Fruit fly (Drosophila melanogaster) whole organism, pupa: ENCODE results near the gene CG33346.

Experiments
- CG10348 ChIP-seq: fragments of 200-800 bp; sonication (Bioruptor generic); IDR thresholded peaks from 2 replicates; pipeline ENCODE4 v1.3.6; 2022; ENCODE audit warnings: missing biosample characterization, missing genetic modification characterization
- CG12605 ChIP-seq: fragments of 200-800 bp; sonication (Bioruptor generic); IDR thresholded peaks from 2 replicates; pipeline ENCODE4 v1.3.6; 2022; ENCODE audit warnings: missing biosample characterization, missing genetic modification characterization
- CG13204 ChIP-seq: fragments of 200-800 bp; sonication (Bioruptor generic); optimal IDR thresholded peaks from 2 replicates; lab custom pipeline; 2018; ENCODE audit warnings: missing biosample characterization, mild to moderate bottlenecking, missing genetic modification characterization, moderate library complexity
- CG14655 ChIP-seq: fragments of 200-800 bp; sonication (Bioruptor generic); optimal IDR thresholded peaks from 3 replicates; lab custom pipeline; 2017; ENCODE audit warnings: mild to moderate bottlenecking, missing biosample characterization, missing genetic modification reagents, missing genetic modification characterization
- CG15710 ChIP-seq: fragments of 200-800 bp; sonication (Bioruptor generic); optimal IDR thresholded peaks from 2 replicates; lab custom pipeline; 2018; ENCODE audit warnings: missing biosample characterization, mild to moderate bottlenecking, missing genetic modification characterization, moderate library complexity
- CG17806 ChIP-seq: fragments of 200-800 bp; sonication (Bioruptor generic); optimal IDR thresholded peaks from 2 replicates; lab custom pipeline; 2018; ENCODE audit warnings: missing biosample characterization, mild to moderate bottlenecking, missing genetic modification characterization, moderate library complexity
- CG32121 ChIP-seq: fragments of 200-800 bp; sonication (Bioruptor generic); IDR thresholded peaks from 2 replicates; pipeline ENCODE4 v1.3.6; 2022; ENCODE audit warnings: missing biosample characterization, missing genetic modification characterization
- CG34367 ChIP-seq: fragments of 200-800 bp; sonication (Bioruptor generic); optimal IDR thresholded peaks from 2 replicates; lab custom pipeline; 2018; ENCODE audit warnings: missing biosample characterization, mild to moderate bottlenecking, missing genetic modification characterization
- CG4496 ChIP-seq: fragments of 200-800 bp; sonication (Bioruptor generic); IDR thresholded peaks from 3 replicates; pipeline ENCODE4 v1.3.6; 2022; ENCODE audit warnings: missing biosample characterization, missing genetic modification characterization
- CG8159 ChIP-seq: fragments of 200-800 bp; sonication (Bioruptor generic); optimal IDR thresholded peaks from 3 replicates; lab custom pipeline; 2018; ENCODE audit warnings: missing biosample characterization, mild to moderate bottlenecking, missing genetic modification characterization, moderate library complexity
- CG8301 ChIP-seq: fragments of 200-800 bp; sonication (Bioruptor generic); optimal IDR thresholded peaks from 2 replicates; lab custom pipeline; 2018; ENCODE audit warnings: missing biosample characterization, mild to moderate bottlenecking, missing genetic modification characterization
- CG9948 ChIP-seq: fragments of 200-800 bp; sonication (Bioruptor generic); optimal IDR thresholded peaks from 2 replicates; lab custom pipeline; 2018; ENCODE audit warnings: missing biosample characterization, mild to moderate bottlenecking, missing genetic modification characterization, moderate library complexity
- D1 ChIP-seq: fragments of 200-800 bp; sonication (Bioruptor generic); optimal IDR thresholded peaks from 2 replicates; lab custom pipeline; 2018; ENCODE audit warnings: missing biosample characterization, mild to moderate bottlenecking, missing genetic modification characterization, moderate library complexity
- EcR ChIP-seq: fragments of 200-800 bp; sonication (Bioruptor generic); optimal IDR thresholded peaks from 3 replicates; lab custom pipeline; 2019; ENCODE audit warnings: missing biosample characterization, missing genetic modification characterization, mild to moderate bottlenecking, moderate library complexity, missing genetic modification reagents
- Ets98B ChIP-seq: fragments of 200-800 bp; sonication (Bioruptor generic); IDR thresholded peaks from 2 replicates; pipeline ENCODE4 v1.3.6; 2022; ENCODE audit warnings: missing biosample characterization, missing genetic modification characterization
- Pif1A ChIP-seq: fragments of 200-800 bp; sonication (Bioruptor generic); optimal IDR thresholded peaks from 3 replicates; lab custom pipeline; 2016; ENCODE audit warnings: missing biosample characterization, missing genetic modification characterization
- Pif1B ChIP-seq: fragments of 200-800 bp; sonication (Bioruptor generic); optimal IDR thresholded peaks from 3 replicates; lab custom pipeline; 2016; ENCODE audit warnings: missing biosample characterization, missing genetic modification characterization
- Snoo ChIP-seq: fragments of 200-800 bp; sonication (Bioruptor generic); optimal IDR thresholded peaks from 3 replicates; lab custom pipeline; 2017; ENCODE audit warnings: missing biosample characterization, mild to moderate bottlenecking, missing genetic modification characterization, inconsistent platforms
- fd96Ca ChIP-seq: fragments of 200-800 bp; sonication (Bioruptor generic); IDR thresholded peaks from 3 replicates; pipeline ENCODE4 v1.3.6; 2022; ENCODE audit warnings: missing biosample characterization, missing genetic modification characterization
- gl ChIP-seq: fragments of 200-800 bp; sonication (Bioruptor generic); optimal IDR thresholded peaks from 2 replicates; lab custom pipeline; 2018; ENCODE audit warnings: missing biosample characterization, mild to moderate bottlenecking, missing genetic modification characterization
- rn ChIP-seq: fragments of 200-800 bp; sonication (Bioruptor generic); IDR thresholded peaks from 2 replicates; pipeline ENCODE4 v1.3.6; 2022; ENCODE audit warnings: missing biosample characterization, missing genetic modification characterization

CG33346 gene

DNA sequence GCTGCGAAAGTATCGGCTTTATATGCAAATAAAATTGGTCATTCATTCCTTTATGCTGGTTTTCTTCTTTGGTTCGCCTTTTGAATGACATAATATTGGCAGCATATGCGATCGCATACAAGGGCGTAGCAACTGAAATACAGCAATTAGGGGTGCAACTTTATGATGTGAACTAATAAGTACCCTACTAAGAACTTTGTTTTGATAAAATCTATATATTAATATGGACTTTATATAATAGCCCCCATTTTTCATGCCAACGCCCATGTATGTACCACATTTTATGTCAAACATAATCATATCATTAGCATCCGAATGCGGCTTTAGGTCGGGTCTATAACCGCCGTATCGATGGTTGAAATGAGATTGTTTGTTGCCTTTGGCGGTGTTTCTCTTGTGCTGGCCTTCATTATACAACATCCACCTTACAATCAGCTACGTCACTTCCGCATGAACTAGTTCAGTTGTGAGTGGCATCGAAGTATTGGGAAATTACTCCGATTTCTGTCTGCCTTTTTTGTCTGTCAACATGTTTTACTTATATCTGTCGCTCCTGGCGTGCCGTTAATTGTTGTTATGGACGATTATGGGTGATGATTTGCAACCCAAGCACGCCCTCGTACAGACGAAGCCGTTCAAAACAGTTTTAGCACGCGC lies 8.0 kb downstream of the CG33346 start:
- TF ChIP-seq D1 (tag; lab: Kevin White, UChicago) = no peak
- no peak for TF ChIP-seq Pif1A (GFP tag; lab: Kevin White, UChicago)
- TF ChIP-seq CG15710 (tag; lab: Kevin White, UChicago) = no peak
- no peak for TF ChIP-seq CG4496 (GFP tag; lab: Robert Waterston, UW)
- TF ChIP-seq CG8301 (tag; lab: Kevin White, UChicago) = no peak
- TF ChIP-seq CG13204 (GFP tag; lab: Kevin White, UChicago) = no peak
- TF ChIP-seq CG12605 (GFP tag; lab: Robert Waterston, UW) = no peak
- no peak for TF ChIP-seq CG17806
- no peak for TF ChIP-seq Pif1B (GFP tag; lab: Kevin White, UChicago)
- TF ChIP-seq rn (GFP tag; lab: Robert Waterston, UW) = no peak
- TF ChIP-seq CG32121 (GFP tag; lab: Robert Waterston, UW) = no peak
- no peak for TF ChIP-seq Snoo (tag; lab: Kevin White, UChicago)
- no peak for TF ChIP-seq CG10348 (GFP tag; lab: Robert Waterston, UW)
- no peak for TF ChIP-seq CG9948 (tag; lab: Kevin White, UChicago)
- no peak for TF ChIP-seq CG34367 (tag; lab: Kevin White, UChicago)

DNA sequence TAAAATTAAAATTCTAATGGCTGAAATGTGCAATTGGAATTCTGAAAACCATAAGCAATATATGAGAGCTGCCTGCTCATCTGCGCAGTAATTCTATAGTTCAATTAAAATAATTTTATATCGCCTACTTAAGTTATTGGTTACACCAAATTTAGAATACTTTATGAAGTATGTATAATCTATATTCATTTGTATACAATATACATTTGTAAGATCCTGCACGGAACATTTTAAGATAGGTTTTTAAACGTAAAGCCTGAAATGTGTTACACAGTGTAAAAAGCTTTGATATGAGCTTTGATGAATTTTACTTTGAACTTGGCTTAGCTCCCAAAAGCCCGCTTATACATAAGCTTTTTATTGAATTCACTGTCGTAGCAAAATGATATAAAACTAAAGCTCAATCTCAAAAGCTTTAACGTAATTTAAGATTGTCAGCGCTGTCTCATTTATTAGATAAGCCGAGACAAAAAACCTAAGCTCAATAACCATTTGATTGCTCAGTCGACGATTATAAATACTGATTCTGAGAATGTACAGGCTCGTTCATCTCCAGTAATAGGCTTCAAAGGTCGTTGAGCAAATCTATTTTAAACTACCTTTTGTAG lies 8.6 kb downstream of the CG33346 start:
- TF ChIP-seq CG34367 (tag; lab: Kevin White, UChicago) = peak; percentile 11
- no peak for TF ChIP-seq CG4496 (GFP tag; lab: Robert Waterston, UW)
- no peak for TF ChIP-seq rn (GFP tag; lab: Robert Waterston, UW)
- peak; percentile 2 for TF ChIP-seq CG14655
- TF ChIP-seq CG17806 = peak; percentile 29
- TF ChIP-seq Snoo (tag; lab: Kevin White, UChicago) = peak; percentile 2
- TF ChIP-seq Pif1B (GFP tag; lab: Kevin White, UChicago) = no peak
- peak; percentile 44 for TF ChIP-seq CG8301 (tag; lab: Kevin White, UChicago)
- no peak for TF ChIP-seq EcR (GFP tag; lab: Kevin White, UChicago)
- TF ChIP-seq CG13204 (GFP tag; lab: Kevin White, UChicago) = no peak
- 0 out of 2 replicates have a peak, but pooled peaks have one; percentile 34 for TF ChIP-seq CG32121 (GFP tag; lab: Robert Waterston, UW)
- TF ChIP-seq CG9948 (tag; lab: Kevin White, UChicago) = peak; percentile 23
- no peak for TF ChIP-seq fd96Ca (GFP tag; lab: Robert Waterston, UW)
- no peak for TF ChIP-seq CG10348 (GFP tag; lab: Robert Waterston, UW)
- TF ChIP-seq gl = no peak
- TF ChIP-seq CG12605 (GFP tag; lab: Robert Waterston, UW) = no peak
- TF ChIP-seq Ets98B (GFP tag; lab: Robert Waterston, UW) = no peak
- TF ChIP-seq CG15710 (tag; lab: Kevin White, UChicago) = peak; percentile 0
- TF ChIP-seq Pif1A (GFP tag; lab: Kevin White, UChicago) = no peak
- peak; percentile 41 for TF ChIP-seq CG8159
- no peak for TF ChIP-seq D1 (tag; lab: Kevin White, UChicago)

DNA sequence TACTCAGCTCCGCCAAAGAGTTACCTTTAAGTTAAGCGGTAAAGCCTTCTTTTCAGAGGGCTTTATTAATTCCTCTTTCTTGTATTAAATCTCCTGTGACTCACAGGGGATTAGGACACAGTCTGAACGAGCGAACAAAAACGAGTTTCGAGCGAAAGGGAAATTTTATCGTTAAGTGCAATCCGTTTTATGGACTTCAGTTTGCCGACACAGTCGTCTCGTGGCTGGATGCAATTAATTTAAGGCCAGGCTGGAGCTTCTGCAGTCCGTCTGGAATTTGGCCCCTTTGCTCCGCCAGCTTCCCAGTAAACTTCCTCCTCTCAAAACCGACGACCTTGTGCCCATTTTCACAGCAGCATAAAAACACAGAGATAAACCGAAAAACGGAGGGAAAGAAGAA lies 10.6 kb downstream of the CG33346 start:
- no peak for TF ChIP-seq CG9948 (tag; lab: Kevin White, UChicago)
- no peak for TF ChIP-seq CG13204 (GFP tag; lab: Kevin White, UChicago)
- no peak for TF ChIP-seq CG4496 (GFP tag; lab: Robert Waterston, UW)
- no peak for TF ChIP-seq Pif1B (GFP tag; lab: Kevin White, UChicago)
- TF ChIP-seq CG15710 (tag; lab: Kevin White, UChicago) = no peak
- peak; percentile 45 for TF ChIP-seq Snoo (tag; lab: Kevin White, UChicago)
- TF ChIP-seq fd96Ca (GFP tag; lab: Robert Waterston, UW) = no peak
- no peak for TF ChIP-seq rn (GFP tag; lab: Robert Waterston, UW)
- TF ChIP-seq EcR (GFP tag; lab: Kevin White, UChicago) = peak; percentile 19
- no peak for TF ChIP-seq CG32121 (GFP tag; lab: Robert Waterston, UW)
- TF ChIP-seq CG17806 = no peak
- no peak for TF ChIP-seq gl
- no peak for TF ChIP-seq CG14655
- TF ChIP-seq CG8159 = no peak
- no peak for TF ChIP-seq CG34367 (tag; lab: Kevin White, UChicago)
- no peak for TF ChIP-seq Ets98B (GFP tag; lab: Robert Waterston, UW)

DNA sequence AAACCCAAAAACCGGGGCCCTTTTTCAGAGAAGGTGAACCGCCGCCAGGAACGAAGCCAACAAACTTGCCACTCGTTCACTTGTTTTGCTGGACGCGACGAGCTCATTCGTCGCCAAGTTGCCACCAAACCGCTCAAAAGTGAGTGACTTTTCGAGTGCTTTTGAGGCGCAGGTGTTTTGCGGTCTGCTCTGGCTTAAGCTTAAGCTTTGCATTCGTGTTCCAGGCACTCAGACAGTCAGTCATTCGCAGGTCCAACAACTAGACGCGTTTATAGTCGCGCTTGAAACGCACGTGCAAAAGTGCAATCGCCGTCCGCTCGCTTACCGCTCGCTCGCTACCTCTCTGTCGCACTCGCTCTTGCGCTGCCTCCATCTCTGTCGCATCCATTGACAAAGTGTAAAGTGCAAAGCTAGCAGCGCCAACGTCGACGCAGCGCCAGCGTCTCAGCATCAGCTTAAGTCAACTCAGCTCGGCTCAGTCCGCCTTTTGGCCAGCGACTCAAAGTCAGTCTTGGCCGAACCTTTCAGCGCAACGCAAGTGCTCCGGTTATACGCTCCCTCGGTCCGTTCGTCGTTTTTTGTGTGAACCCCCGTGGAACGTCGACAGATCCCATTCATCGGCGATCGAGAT lies 12.9 kb downstream of the CG33346 start:
- peak; percentile 100 for TF ChIP-seq CG13204 (GFP tag; lab: Kevin White, UChicago)
- TF ChIP-seq fd96Ca (GFP tag; lab: Robert Waterston, UW) = no peak
- TF ChIP-seq Pif1A (GFP tag; lab: Kevin White, UChicago) = no peak
- TF ChIP-seq EcR (GFP tag; lab: Kevin White, UChicago) = peak; percentile 41
- peak; percentile 47; the same call in 1 of the 2 replicates for TF ChIP-seq CG32121 (GFP tag; lab: Robert Waterston, UW)
- 0 out of 3 replicates have a peak, but pooled peaks have one; percentile 43 for TF ChIP-seq CG4496 (GFP tag; lab: Robert Waterston, UW)

DNA sequence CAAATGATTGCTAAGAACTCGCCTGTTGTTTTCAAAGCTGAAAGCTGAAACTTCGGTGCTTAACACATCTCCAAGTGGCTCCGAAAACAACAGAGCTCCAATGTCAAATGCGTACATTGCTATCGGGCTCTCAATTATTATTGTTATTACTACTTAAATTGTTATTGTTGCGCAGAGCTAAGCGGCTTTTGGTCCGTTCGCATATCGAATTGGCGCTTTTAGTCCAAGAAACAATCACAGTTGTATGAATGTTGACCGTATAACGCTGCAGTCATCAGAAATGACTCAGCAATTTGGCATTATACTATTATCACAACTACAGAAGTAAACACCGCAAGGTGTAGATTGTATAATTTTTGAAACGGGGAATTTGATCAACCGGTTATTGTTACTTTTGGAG lies 16.5 kb downstream of the CG33346 start:
- TF ChIP-seq Snoo (tag; lab: Kevin White, UChicago) (no peak), CG17806 (no peak), CG4496 (GFP tag; lab: Robert Waterston, UW) (no peak), Pif1A (GFP tag; lab: Kevin White, UChicago) (no peak), CG34367 (tag; lab: Kevin White, UChicago) (no peak), fd96Ca (GFP tag; lab: Robert Waterston, UW) (no peak), CG10348 (GFP tag; lab: Robert Waterston, UW) (no peak), rn (GFP tag; lab: Robert Waterston, UW) (no peak), gl (no peak), CG32121 (GFP tag; lab: Robert Waterston, UW) (no peak), CG8301 (tag; lab: Kevin White, UChicago) (no peak), Pif1B (GFP tag; lab: Kevin White, UChicago) (no peak), CG13204 (GFP tag; lab: Kevin White, UChicago) (no peak), CG14655 (no peak), CG8159 (no peak), CG9948 (tag; lab: Kevin White, UChicago) (no peak), Ets98B (GFP tag; lab: Robert Waterston, UW) (no peak)
